Worm (Caenorhabditis elegans) whole organism, early embryonic: ENCODE measurements around the gene F32D8.13.

ENCODE experiments used
- F13C5.2 ChIP-seq: sonication (generic microtip); optimal IDR thresholded peaks from 2 replicates; lab custom pipeline; 2017; ENCODE audit warnings: mild to moderate bottlenecking, missing genetic modification characterization, inconsistent platforms, missing compliant biosample characterization
- ama-1 ChIP-seq: fragments of 150-350 bp; optimal IDR thresholded peaks from 2 replicates; lab custom pipeline; 2014
- ceh-13 ChIP-seq: fragments of 200-800 bp; sonication (Bioruptor generic); optimal IDR thresholded peaks from 2 replicates; lab custom pipeline; 2018; ENCODE audit warnings: mild to moderate bottlenecking, missing genetic modification characterization, missing compliant biosample characterization
- flt-1 ChIP-seq: fragments of 200-800 bp; sonication (Bioruptor generic); IDR thresholded peaks from 2 replicates; pipeline ENCODE4 v1.3.6; 2022; ENCODE audit warnings: missing genetic modification characterization, missing compliant biosample characterization
- hmg-4 ChIP-seq: fragments of 200-800 bp; sonication (Bioruptor generic); optimal IDR thresholded peaks from 2 replicates; lab custom pipeline; 2018; ENCODE audit warnings: mild to moderate bottlenecking, missing genetic modification characterization, missing compliant biosample characterization
- tbx-11 ChIP-seq: fragments of 200-800 bp; sonication (Bioruptor generic); IDR thresholded peaks from 2 replicates; pipeline ENCODE4 v1.3.6; 2022; ENCODE audit warnings: missing genetic modification characterization, missing compliant biosample characterization
- tbx-37 ChIP-seq: fragments of 200-800 bp; sonication (Bioruptor generic); conservative IDR thresholded peaks from 2 replicates; pipeline ENCODE4 v1.3.6; 2022; ENCODE audit warnings: missing genetic modification reagents, missing genetic modification characterization, missing compliant biosample characterization

DNA sequence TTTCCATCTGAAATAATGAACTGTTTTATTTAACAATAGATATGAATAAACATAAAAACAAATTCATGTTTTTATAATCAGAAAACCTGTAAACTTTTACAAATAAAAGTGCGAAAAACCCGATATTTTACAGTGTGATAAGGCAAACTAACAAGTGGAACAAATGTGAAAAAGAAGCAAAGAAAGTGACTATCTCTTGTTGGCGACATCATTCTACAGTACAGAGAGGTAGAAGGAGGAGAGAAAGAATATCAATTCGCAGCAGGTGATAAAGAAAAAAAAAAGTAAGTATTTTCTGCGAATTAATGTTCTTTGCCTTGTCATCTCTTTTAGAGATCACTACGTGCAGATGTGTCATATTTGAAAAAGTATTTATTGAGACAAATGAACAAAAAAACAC is 36.6 kb downstream of the F32D8.13 start:
- TF ChIP-seq ama-1 (lab: Kevin White, UChicago) (no peak), ceh-13 (GFP tag; lab: Kevin White, UChicago) (no peak), hmg-4 (GFP tag; lab: Kevin White, UChicago) (no peak), flt-1 (GFP tag; lab: Robert Waterston, UW) (no peak), F13C5.2 (tag; lab: Kevin White, UChicago) (no peak), tbx-37 (GFP tag; lab: Robert Waterston, UW) (no peak), tbx-11 (GFP tag; lab: Robert Waterston, UW) (no peak)
